Worm (Caenorhabditis elegans): ENCODE measurements around the gene F56C3.4.

F56C3.4 gene

DNA sequence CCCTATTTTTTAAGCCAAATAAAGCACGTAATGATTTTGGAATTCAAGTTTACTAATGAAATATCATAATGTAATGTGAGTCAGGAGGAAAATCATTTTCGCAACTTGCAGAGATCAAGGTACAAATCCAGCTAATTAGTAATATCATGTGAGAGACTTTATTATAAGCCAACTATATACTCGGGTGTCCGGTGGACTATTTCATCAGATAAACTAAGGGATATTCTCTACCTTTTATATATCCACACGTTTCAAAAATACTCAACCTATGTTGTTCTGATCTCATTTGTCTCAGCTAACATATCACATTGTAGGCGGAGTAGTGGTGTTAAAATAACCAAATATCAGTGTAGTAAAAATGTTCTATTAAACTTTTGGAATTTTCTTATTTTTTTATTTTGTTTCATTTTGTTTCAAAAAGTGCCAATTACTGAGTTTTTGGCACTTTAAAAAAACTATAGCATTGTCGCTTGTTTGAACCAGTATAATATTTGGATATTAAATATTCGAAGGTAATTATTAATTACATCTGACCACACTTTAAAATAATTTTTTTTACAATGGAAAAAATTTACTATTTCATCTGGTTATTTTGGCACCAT, 29.0 kb upstream of the F56C3.4 start (continued):
- TF ChIP-seq lin-39 (tag; optimal IDR thresholded peaks at IDR 0.05) (peak; percentile 70), ceh-82 (tag; optimal IDR thresholded peaks at IDR 0.05) (no peak), rbr-2 (tag; optimal IDR thresholded peaks at IDR 0.05) (peak; percentile 97), Y105C5A.15 (GFP tag; IDR thresholded peaks at IDR 0.05) (0 out of 2 replicates have a peak, but pooled peaks have one; percentile 66), F37D6.2 (tag; optimal IDR thresholded peaks at IDR 0.05) (peak; percentile 97), tag-97 (GFP tag; IDR thresholded peaks at IDR 0.05) (no peak)

DNA sequence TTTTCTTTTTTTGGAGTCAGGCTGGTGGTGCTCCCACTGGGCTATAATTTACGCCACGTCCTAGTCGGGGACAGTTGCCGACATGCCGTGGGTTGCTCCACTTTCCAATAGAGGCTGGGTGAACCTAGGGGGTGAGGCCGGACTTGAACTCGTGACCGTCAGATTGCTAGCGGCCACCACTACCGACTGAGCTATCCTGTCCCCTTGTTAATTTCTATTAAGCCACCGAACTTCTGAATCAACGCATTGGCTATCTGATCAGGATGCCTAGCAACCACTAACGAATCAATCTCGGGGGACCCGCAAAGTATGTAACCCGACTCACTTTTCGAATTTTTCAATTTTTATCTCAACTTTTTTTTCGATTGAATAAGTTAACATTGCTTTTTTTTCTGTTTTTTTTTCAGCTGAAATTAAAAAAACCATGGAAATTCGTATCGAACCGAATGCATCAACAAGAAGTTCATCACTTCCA, 26.4 kb upstream of the F56C3.4 start, which contains the start of gene F56C3.1:
TSS of gene F56C3.1 (plus strand) at position 425 of the 475 bp plus-strand sequence.
- no peak for TF ChIP-seq zfp-2 (tag; optimal IDR thresholded peaks at IDR 0.05)
- TF ChIP-seq zag-1 (tag; optimal IDR thresholded peaks at IDR 0.05) = no peak
- TF ChIP-seq D1046.2 (GFP tag; IDR thresholded peaks at IDR 0.05) = no peak
- peak; percentile 73 for TF ChIP-seq hmg-1.1 (GFP tag; IDR thresholded peaks at IDR 0.05)
- TF ChIP-seq nhr-10 (tag; optimal IDR thresholded peaks at IDR 0.05) = no peak
- TF ChIP-seq hlh-11 (tag; optimal IDR thresholded peaks at IDR 0.05) = peak; percentile 3
- 0 out of 2 replicates have a peak, but pooled peaks have one; percentile 33 for TF ChIP-seq egl-43 (GFP tag; IDR thresholded peaks at IDR 0.05)
- TF ChIP-seq egl-27 (tag; optimal IDR thresholded peaks at IDR 0.05) = no peak
- TF ChIP-seq snpc-4 (tag; optimal IDR thresholded peaks at IDR 0.05) = no peak
- 0 out of 2 replicates have a peak, but pooled peaks have one; percentile 15 for TF ChIP-seq dmd-6 (GFP tag; IDR thresholded peaks at IDR 0.05)
- TF ChIP-seq zfp-3 (GFP tag; conservative IDR thresholded peaks at IDR 0.05) = no peak
- TF ChIP-seq nhr-102 (tag; optimal IDR thresholded peaks at IDR 0.05) = peak; percentile 34
- no peak for TF ChIP-seq F49E8.2 (tag; optimal IDR thresholded peaks at IDR 0.05; ENCODE audit: borderline replicate concordance)
- no peak for TF ChIP-seq ceh-62 (tag; optimal IDR thresholded peaks at IDR 0.05)
- no peak for TF ChIP-seq ceh-44 (GFP tag; IDR thresholded peaks at IDR 0.05)
- TF ChIP-seq nhr-111 (GFP tag; optimal IDR thresholded peaks at IDR 0.05) = no peak
- TF ChIP-seq php-3 (GFP tag; IDR thresholded peaks at IDR 0.05) = 0 out of 2 replicates have a peak, but pooled peaks have one; percentile 47
- TF ChIP-seq nhr-42 (GFP tag; IDR thresholded peaks at IDR 0.05) = peak; percentile 55; the same call in 1 of the 2 replicates
- TF ChIP-seq arid-1 (GFP tag; conservative IDR thresholded peaks at IDR 0.05) = no peak
- no peak for TF ChIP-seq F10B5.3 (tag; optimal IDR thresholded peaks at IDR 0.05)
- peak; percentile 39; the same call in 1 of the 2 replicates for TF ChIP-seq set-16 (GFP tag; IDR thresholded peaks at IDR 0.05)
- TF ChIP-seq lir-3 (tag; optimal IDR thresholded peaks at IDR 0.05) = no peak
- TF ChIP-seq attf-4 (tag; optimal IDR thresholded peaks at IDR 0.05) = no peak
- no peak for TF ChIP-seq ztf-11 (tag; optimal IDR thresholded peaks at IDR 0.05)
- TF ChIP-seq lin-38 (GFP tag; IDR thresholded peaks at IDR 0.05) = peak; percentile 31; the same call in 1 of the 2 replicates
- no peak for TF ChIP-seq daf-12 (tag; optimal IDR thresholded peaks at IDR 0.05)
- TF ChIP-seq fos-1 (tag; optimal IDR thresholded peaks at IDR 0.05) = no peak
- no peak for TF ChIP-seq nhr-28 (tag; optimal IDR thresholded peaks at IDR 0.05)
- no peak for TF ChIP-seq nhr-41 (GFP tag; IDR thresholded peaks at IDR 0.05)
- no peak for TF ChIP-seq Y75B8A.6 (GFP tag; IDR thresholded peaks at IDR 0.05)
- 0 out of 2 replicates have a peak, but pooled peaks have one; percentile 29 for TF ChIP-seq ZK337.2 (GFP tag; IDR thresholded peaks at IDR 0.05)
- TF ChIP-seq nhr-237 (tag; optimal IDR thresholded peaks at IDR 0.05) = no peak
- no peak for TF ChIP-seq dpl-1 (GFP tag; optimal IDR thresholded peaks at IDR 0.05)

DNA sequence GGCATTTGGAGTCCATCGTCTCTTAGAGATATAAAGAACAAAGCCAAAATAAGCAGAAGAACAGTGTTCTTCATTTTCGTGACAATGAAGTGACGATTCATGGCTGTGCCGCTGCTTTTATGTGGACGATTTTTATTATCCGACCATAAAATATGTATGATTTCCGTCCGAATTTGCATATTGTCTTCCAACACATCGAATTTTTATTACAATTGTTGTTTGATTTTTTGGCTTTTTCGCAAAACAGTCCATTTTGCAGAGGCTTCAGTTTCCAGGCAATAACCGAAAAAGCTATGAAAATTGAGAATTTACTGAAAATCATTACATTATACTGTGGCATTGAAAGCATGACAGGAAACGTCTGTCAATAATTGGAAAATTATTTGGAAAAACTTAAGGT, 24.0 kb upstream of the F56C3.4 start, which contains the start of gene F56C3.8:
TSS of gene F56C3.8 (minus strand) at position 101 of the 400 bp plus-strand sequence.
- 0 out of 2 replicates have a peak, but pooled peaks have one; percentile 28 for TF ChIP-seq Y48G9A.11 (GFP tag; IDR thresholded peaks at IDR 0.05)
- TF ChIP-seq lsy-2 (tag; optimal IDR thresholded peaks at IDR 0.05) = no peak

Measured in whole organism, L4 larva.